Fruit fly (Drosophila melanogaster): ENCODE results near the gene CG13458.

The CG13458 gene

dm6 chr3L:15072149-15072548 lies 41.2 kb upstream of the CG13458 start (continued):
- TF ChIP-seq CG16779 (GFP tag; IDR thresholded peaks at IDR 0.05) (no peak), fd96Cb (tag; optimal IDR thresholded peaks at IDR 0.05) (no peak), CG11696 (GFP tag; IDR thresholded peaks at IDR 0.05) (no peak), chn (GFP tag; optimal IDR thresholded peaks at IDR 0.05) (no peak), nerfin-2 (GFP tag; IDR thresholded peaks at IDR 0.05; ENCODE audit: partially characterized antibody) (0 out of 2 replicates have a peak, but pooled peaks have one; percentile 25), z (GFP tag; IDR thresholded peaks at IDR 0.05) (peak; percentile 69; the same call in 1 of the 3 replicates), CG7963 (GFP tag; IDR thresholded peaks at IDR 0.05; ENCODE audit: partially characterized antibody) (no peak), CG13287 (GFP tag; IDR thresholded peaks at IDR 0.05; ENCODE audit: partially characterized antibody) (peak; percentile 42), ranshi (GFP tag; IDR thresholded peaks at IDR 0.05) (no peak), pita (GFP tag; optimal IDR thresholded peaks at IDR 0.05) (peak; percentile 67), fd3F (GFP tag; optimal IDR thresholded peaks at IDR 0.05) (no peak), Lpt (GFP tag; optimal IDR thresholded peaks at IDR 0.05) (no peak), H2.0 (GFP tag; IDR thresholded peaks at IDR 0.05) (no peak), esg (GFP tag; conservative IDR thresholded peaks at IDR 0.05) (no peak), CG6254 (GFP tag; optimal IDR thresholded peaks at IDR 0.05) (no peak), ci (GFP tag; IDR thresholded peaks at IDR 0.05) (0 out of 3 replicates have a peak, but pooled peaks have one; percentile 41), p53 (GFP tag; optimal IDR thresholded peaks at IDR 0.05) (no peak), CG33557 (GFP tag; optimal IDR thresholded peaks at IDR 0.05) (no peak), E2f1 (GFP tag; IDR thresholded peaks at IDR 0.05) (no peak), grn (GFP tag; optimal IDR thresholded peaks at IDR 0.05) (no peak), ftz-f1 (GFP tag; optimal IDR thresholded peaks at IDR 0.05) (no peak), lov (optimal IDR thresholded peaks at IDR 0.05) (no peak), lov (GFP tag; IDR thresholded peaks at IDR 0.05) (no peak), CG3163 (GFP tag; optimal IDR thresholded peaks at IDR 0.05) (peak; percentile 74), Dip2 (GFP tag; IDR thresholded peaks at IDR 0.05) (no peak), Adf1 (GFP tag; IDR thresholded peaks at IDR 0.05) (no peak), CG31224 (GFP tag; IDR thresholded peaks at IDR 0.05) (no peak), BtbVII (GFP tag; optimal IDR thresholded peaks at IDR 0.05) (no peak), cato (GFP tag; optimal IDR thresholded peaks at IDR 0.05; ENCODE audit: borderline replicate concordance) (no peak), Sry-δ (GFP tag; optimal IDR thresholded peaks at IDR 0.05) (peak; percentile 7), CG3726 (GFP tag; IDR thresholded peaks at IDR 0.05) (no peak), ara (GFP tag; IDR thresholded peaks at IDR 0.05) (no peak), CG34422 (GFP tag; IDR thresholded peaks at IDR 0.05) (no peak), CG7987 (GFP tag; optimal IDR thresholded peaks at IDR 0.05) (no peak), ATbp (GFP tag; optimal IDR thresholded peaks at IDR 0.05) (no peak), kay (GFP tag; optimal IDR thresholded peaks at IDR 0.05) (no peak), CG17568 (GFP tag; optimal IDR thresholded peaks at IDR 0.05) (no peak), chm (GFP tag; IDR thresholded peaks at IDR 0.05) (no peak), CG17912 (GFP tag; optimal IDR thresholded peaks at IDR 0.05) (no peak), CG8089 (GFP tag; optimal IDR thresholded peaks at IDR 0.05) (no peak), mam (GFP tag; optimal IDR thresholded peaks at IDR 0.05) (no peak), D19A (tag; optimal IDR thresholded peaks at IDR 0.05) (no peak), pfk (GFP tag; optimal IDR thresholded peaks at IDR 0.05) (no peak), CG9817 (tag; optimal IDR thresholded peaks at IDR 0.05) (no peak), repo (GFP tag; optimal IDR thresholded peaks at IDR 0.05) (no peak), amos (GFP tag; IDR thresholded peaks at IDR 0.05; ENCODE audit: partially characterized antibody) (peak; percentile 19; the same call in 1 of the 2 replicates), gro (GFP tag; optimal IDR thresholded peaks at IDR 0.05) (no peak), CG6791 (GFP tag; IDR thresholded peaks at IDR 0.05; ENCODE audit: partially characterized antibody) (peak; percentile 47; the same call in 1 of the 3 replicates), CG11093 (GFP tag; IDR thresholded peaks at IDR 0.05) (no peak), Optix (GFP tag; IDR thresholded peaks at IDR 0.05) (no peak), CG2199 (GFP tag; IDR thresholded peaks at IDR 0.05) (0 out of 3 replicates have a peak, but pooled peaks have one; percentile 52), CG10267 (tag; optimal IDR thresholded peaks at IDR 0.05) (no peak)

Data from whole organism, embryonic.